Worm (Caenorhabditis elegans) whole organism, late embryonic: ENCODE data around the gene pgp-10.

Experiments
- C08G9.2 ChIP-seq: sonication (generic microtip); optimal IDR thresholded peaks from 2 replicates; lab custom pipeline; 2016; ENCODE audit warnings: mild to moderate bottlenecking, missing genetic modification characterization, moderate library complexity, missing compliant biosample characterization
- C38D4.7 ChIP-seq: fragments of 200-800 bp; sonication (Bioruptor generic); optimal IDR thresholded peaks from 2 replicates; lab custom pipeline; 2018; ENCODE audit warnings: mild to moderate bottlenecking, missing genetic modification characterization, moderate library complexity, missing compliant biosample characterization
- F13H6.1 ChIP-seq: sonication (generic microtip); optimal IDR thresholded peaks from 2 replicates; lab custom pipeline; 2016; ENCODE audit warnings: missing genetic modification characterization, missing compliant biosample characterization
- ahr-1 ChIP-seq: sonication (generic microtip); optimal IDR thresholded peaks from 2 replicates; lab custom pipeline; 2016; ENCODE audit warnings: missing genetic modification characterization, missing compliant biosample characterization
- ama-1 ChIP-seq: fragments of 150-350 bp; optimal IDR thresholded peaks from 2 replicates; lab custom pipeline; 2014
- ceh-14 ChIP-seq: sonication (generic microtip); optimal IDR thresholded peaks from 2 replicates; lab custom pipeline; 2016; ENCODE audit warnings: missing genotype, missing genetic modification characterization, missing compliant biosample characterization
- ceh-31 ChIP-seq: sonication (generic microtip); optimal IDR thresholded peaks from 2 replicates; lab custom pipeline; 2016; ENCODE audit warnings: missing genetic modification characterization, missing compliant biosample characterization
- ets-4 ChIP-seq: sonication (generic microtip); optimal IDR thresholded peaks from 2 replicates; lab custom pipeline; 2016; ENCODE audit warnings: missing genetic modification characterization, missing compliant biosample characterization
- madf-2 ChIP-seq: sonication (generic microtip); optimal IDR thresholded peaks from 2 replicates; lab custom pipeline; 2017; ENCODE audit warnings: missing genetic modification characterization, missing compliant biosample characterization
- nfya-1 ChIP-seq: sonication (generic microtip); optimal IDR thresholded peaks from 2 replicates; lab custom pipeline; 2017; ENCODE audit warnings: missing genetic modification characterization, mild to moderate bottlenecking, missing compliant biosample characterization, antibody characterized with exemption, moderate library complexity
- nhr-11 ChIP-seq: fragments of 150-350 bp; optimal IDR thresholded peaks from 2 replicates; lab custom pipeline; 2014; ENCODE audit warnings: missing biosample characterization, missing genetic modification characterization
- pha-4 ChIP-seq: fragments of 150-350 bp; optimal IDR thresholded peaks from 2 replicates; lab custom pipeline; 2018; ENCODE audit warnings: missing biosample characterization, missing genetic modification reagents, missing genetic modification characterization
- unc-86 ChIP-seq: sonication (generic microtip); optimal IDR thresholded peaks from 2 replicates; lab custom pipeline; 2016; ENCODE audit warnings: missing genetic modification characterization, missing compliant biosample characterization
- zip-5 ChIP-seq: sonication (generic microtip); optimal IDR thresholded peaks from 2 replicates; lab custom pipeline; 2016; ENCODE audit warnings: missing genetic modification characterization, missing compliant biosample characterization

- no peak for TF ChIP-seq zip-5
- no peak for TF ChIP-seq nfya-1 (tag; lab: Kevin White, UChicago)
- no peak for TF ChIP-seq ama-1 (lab: Kevin White, UChicago)
- no peak for TF ChIP-seq ets-4 (tag; lab: Kevin White, UChicago)
- no peak for TF ChIP-seq C08G9.2 (tag; lab: Kevin White, UChicago)
- TF ChIP-seq madf-2 (tag; lab: Kevin White, UChicago), result no peak
- no peak for TF ChIP-seq nhr-11 (tag; lab: Kevin White, UChicago)
- TF ChIP-seq C38D4.7, result no peak
- TF ChIP-seq pha-4 (tag; lab: Kevin White, UChicago), result no peak
- TF ChIP-seq ceh-14 (tag; lab: Kevin White, UChicago), result no peak
- TF ChIP-seq F13H6.1 (tag; lab: Kevin White, UChicago), result no peak
- no peak for TF ChIP-seq unc-86 (tag; lab: Kevin White, UChicago)
- no peak for TF ChIP-seq ahr-1
- TF ChIP-seq ceh-31 (tag; lab: Kevin White, UChicago), result no peak
These were observed 46.2 kb upstream of the pgp-10 start, which contains the start of gene C36B7.1 for ce11 chrX:7112589-7112988.
